Fruit fly (Drosophila melanogaster): ENCODE results near the gene Osi17.

DNA sequence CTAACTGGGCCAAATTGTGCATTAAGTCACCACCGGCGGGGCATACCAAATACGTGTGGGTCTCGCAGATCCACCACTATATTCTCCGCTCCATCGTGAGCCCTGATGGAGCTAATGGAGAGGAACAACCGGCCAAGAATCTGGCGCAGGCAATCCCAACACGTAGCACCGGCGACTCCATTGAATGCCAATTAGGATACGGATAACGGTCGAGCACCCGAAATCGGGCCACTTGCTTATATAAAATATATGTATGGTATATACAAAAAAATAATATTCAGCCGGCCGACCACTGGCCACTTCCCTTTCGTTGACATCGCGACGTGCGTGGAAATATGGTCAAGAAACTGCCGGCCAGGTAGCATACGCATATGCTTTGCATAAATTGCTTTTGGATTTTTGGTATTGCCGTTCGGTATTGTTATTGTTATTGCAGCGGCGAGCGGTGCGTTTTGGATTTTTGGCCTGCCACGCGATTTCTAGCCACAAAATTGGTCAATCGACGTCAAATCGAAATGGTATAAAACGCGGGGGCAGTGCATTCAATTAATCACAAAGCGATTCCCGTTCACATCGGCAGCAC, 10.2 kb upstream of the Osi17 start, which contains the start of gene Osi15:
- TF ChIP-seq CTCF (optimal IDR thresholded peaks at IDR 0.05) (no peak), CG8478 (optimal IDR thresholded peaks at IDR 0.05) (no peak)
